Fruit fly (Drosophila melanogaster) whole organism, embryonic: ENCODE results near the gene Or7a.

ENCODE experiments used
- ATbp ChIP-seq: fragments of 200-800 bp; sonication (Bioruptor generic); optimal IDR thresholded peaks from 2 replicates; lab custom pipeline; 2017; ENCODE audit warnings: missing biosample characterization, mild to moderate bottlenecking, missing genetic modification characterization, missing genetic modification reagents
- Blimp-1 ChIP-seq: fragments of 200-800 bp; sonication (Bioruptor generic); optimal IDR thresholded peaks from 3 replicates; lab custom pipeline; 2018; ENCODE audit warnings: missing biosample characterization, missing genetic modification characterization, mild to moderate bottlenecking, moderate library complexity, missing genetic modification reagents
- CG10147 ChIP-seq: fragments of 200-800 bp; sonication (Bioruptor generic); optimal IDR thresholded peaks from 2 replicates; lab custom pipeline; 2019; ENCODE audit warnings: missing biosample characterization, mild to moderate bottlenecking, missing genetic modification characterization, moderate library complexity
- CG12071 ChIP-seq: fragments of 200-800 bp; sonication (Bioruptor generic); optimal IDR thresholded peaks from 3 replicates; lab custom pipeline; 2018; ENCODE audit warnings: missing biosample characterization, mild to moderate bottlenecking, missing genetic modification characterization
- CG14965 ChIP-seq: fragments of 200-800 bp; sonication (Bioruptor generic); optimal IDR thresholded peaks from 2 replicates; lab custom pipeline; 2016; ENCODE audit warnings: missing biosample characterization, missing genetic modification characterization, borderline replicate concordance
- CG16779 ChIP-seq: fragments of 200-800 bp; sonication (Bioruptor generic); IDR thresholded peaks from 2 replicates; pipeline ENCODE4 v1.3.6; 2022; ENCODE audit warnings: missing biosample characterization, missing genetic modification characterization
- CG17385 ChIP-seq: fragments of 200-800 bp; sonication (Bioruptor generic); optimal IDR thresholded peaks from 3 replicates; lab custom pipeline; 2018; ENCODE audit warnings: missing biosample characterization, mild to moderate bottlenecking, missing genetic modification characterization
- CG18599 ChIP-seq: fragments of 200-800 bp; sonication (Bioruptor generic); optimal IDR thresholded peaks from 3 replicates; lab custom pipeline; 2017; ENCODE audit warnings: missing biosample characterization, missing genetic modification characterization, mild to moderate bottlenecking, moderate library complexity, missing genetic modification reagents
- CG30431 ChIP-seq: fragments of 200-800 bp; sonication (Bioruptor generic); optimal IDR thresholded peaks from 2 replicates; lab custom pipeline; 2017; ENCODE audit warnings: missing biosample characterization, missing genetic modification characterization
- CG33213 ChIP-seq: fragments of 200-800 bp; sonication (Bioruptor generic); optimal IDR thresholded peaks from 3 replicates; lab custom pipeline; 2016; ENCODE audit warnings: missing biosample characterization, missing genetic modification characterization
- CG5180 ChIP-seq: fragments of 200-800 bp; sonication (Bioruptor generic); optimal IDR thresholded peaks from 3 replicates; lab custom pipeline; 2017; ENCODE audit warnings: missing biosample characterization, missing genetic modification characterization, mild to moderate bottlenecking, moderate library complexity, missing genetic modification reagents
- CG6175 ChIP-seq: fragments of 200-800 bp; sonication (Bioruptor generic); IDR thresholded peaks from 3 replicates; pipeline ENCODE4 v1.3.6; 2022; ENCODE audit warnings: missing biosample characterization, missing genetic modification characterization
- CG7556 ChIP-seq: fragments of 200-800 bp; sonication (Bioruptor generic); optimal IDR thresholded peaks from 2 replicates; lab custom pipeline; 2017; ENCODE audit warnings: missing biosample characterization, mild to moderate bottlenecking, missing genetic modification characterization
- CG7786 ChIP-seq: fragments of 200-800 bp; sonication (Bioruptor generic); optimal IDR thresholded peaks from 2 replicates; lab custom pipeline; 2016; ENCODE audit warnings: missing biosample characterization, missing genetic modification characterization
- CG8281 ChIP-seq: fragments of 200-800 bp; sonication (Bioruptor generic); optimal IDR thresholded peaks from 2 replicates; lab custom pipeline; 2018; ENCODE audit warnings: missing biosample characterization, mild to moderate bottlenecking, missing genetic modification characterization, moderate library complexity
- CG8290 ChIP-seq, 3 experiments: fragments of 200-800 bp; sonication (Bioruptor generic); optimal IDR thresholded peaks; 2 replicates each; lab custom pipeline; 2016 to 2019; ENCODE audit warnings: missing biosample characterization in 3 of 3, missing genetic modification characterization in 3 of 3, mild to moderate bottlenecking in 2 of 3, moderate library complexity in 1 of 3
- CG8944 ChIP-seq: fragments of 200-800 bp; sonication (Bioruptor generic); optimal IDR thresholded peaks from 3 replicates; lab custom pipeline; 2016; ENCODE audit warnings: missing biosample characterization, missing genetic modification characterization
- CG9215 ChIP-seq: fragments of 200-800 bp; sonication (Bioruptor generic); IDR thresholded peaks from 2 replicates; pipeline ENCODE4 v1.3.6; 2022; ENCODE audit warnings: missing biosample characterization, missing genetic modification characterization
- CG9876 ChIP-seq: fragments of 200-800 bp; sonication (Bioruptor generic); optimal IDR thresholded peaks from 2 replicates; lab custom pipeline; 2016; ENCODE audit warnings: missing biosample characterization, missing genetic modification characterization
- D19A ChIP-seq: fragments of 200-800 bp; optimal IDR thresholded peaks from 3 replicates; lab custom pipeline; 2019; ENCODE audit warnings: missing biosample characterization, mild to moderate bottlenecking, missing genetic modification characterization, moderate library complexity
- Eip74EF ChIP-seq, 2 experiments: fragments of 200-800 bp in 1 of 2; fragments of >200 bp in 1 of 2; sonication (Bioruptor generic) in 1 of 2; optimal IDR thresholded peaks; 2 replicates each; lab custom pipeline; 2017 to 2019; ENCODE audit warnings: missing biosample characterization in 2 of 2, missing genetic modification characterization in 2 of 2, mild to moderate bottlenecking in 1 of 2, moderate library complexity in 1 of 2
- Fer1 ChIP-seq: fragments of 200-800 bp; sonication (Bioruptor generic); optimal IDR thresholded peaks from 2 replicates; lab custom pipeline; 2017; ENCODE audit warnings: missing biosample characterization, mild to moderate bottlenecking, missing genetic modification characterization
- GATAe ChIP-seq: fragments of 200-800 bp; sonication (Bioruptor generic); conservative IDR thresholded peaks from 2 replicates; pipeline ENCODE4 v1.3.6; 2022; ENCODE audit warnings: missing biosample characterization, missing genetic modification characterization
- HLH3B ChIP-seq: fragments of 200-800 bp; sonication (Bioruptor generic); IDR thresholded peaks from 2 replicates; pipeline ENCODE4 v1.3.6; 2022; ENCODE audit warnings: missing biosample characterization, missing genetic modification characterization
- HmgZ ChIP-seq: fragments of 200-800 bp; sonication (Bioruptor generic); optimal IDR thresholded peaks from 2 replicates; lab custom pipeline; 2018; ENCODE audit warnings: missing biosample characterization, mild to moderate bottlenecking, missing genetic modification characterization
- Mad ChIP-seq: fragments of 200-800 bp; sonication (Bioruptor generic); optimal IDR thresholded peaks from 2 replicates; lab custom pipeline; 2016; ENCODE audit warnings: missing biosample characterization, missing genetic modification characterization
- Myb ChIP-seq: fragments of 200-800 bp; sonication (Bioruptor generic); optimal IDR thresholded peaks from 2 replicates; lab custom pipeline; 2016; ENCODE audit warnings: missing biosample characterization, missing genetic modification characterization
- NK7.1 ChIP-seq: fragments of 200-800 bp; sonication (Bioruptor generic); optimal IDR thresholded peaks from 3 replicates; lab custom pipeline; 2016; ENCODE audit warnings: missing biosample characterization, missing genetic modification characterization
- Six4 ChIP-seq: fragments of 200-800 bp; sonication (Bioruptor generic); optimal IDR thresholded peaks from 2 replicates; lab custom pipeline; 2016; ENCODE audit warnings: missing biosample characterization, missing genetic modification characterization
- TFAM ChIP-seq: fragments of 200-800 bp; sonication (Bioruptor generic); optimal IDR thresholded peaks from 2 replicates; lab custom pipeline; 2017; ENCODE audit warnings: missing biosample characterization, missing genetic modification characterization, inconsistent platforms
- amos ChIP-seq: fragments of 200-800 bp; sonication (Bioruptor generic); IDR thresholded peaks from 2 replicates; pipeline ENCODE4 v1.3.6; 2022; ENCODE audit warnings: missing biosample characterization, missing genetic modification characterization; ENCODE audit not compliant: partially characterized antibody
- croc ChIP-seq: fragments of 200-800 bp; sonication (Bioruptor generic); conservative IDR thresholded peaks from 3 replicates; pipeline ENCODE4 v1.3.6; 2022; ENCODE audit warnings: missing biosample characterization, missing genetic modification characterization
- dimm ChIP-seq: fragments of 200-800 bp; sonication (Bioruptor generic); IDR thresholded peaks from 2 replicates; pipeline ENCODE4 v1.3.6; 2022; ENCODE audit warnings: missing biosample characterization, missing genetic modification characterization
- esg ChIP-seq: fragments of 200-800 bp; sonication (Bioruptor generic); conservative IDR thresholded peaks from 2 replicates; pipeline ENCODE4 v1.3.6; 2022; ENCODE audit warnings: missing biosample characterization, missing genetic modification characterization
- gcm ChIP-seq: fragments of 200-800 bp; sonication (Bioruptor generic); optimal IDR thresholded peaks from 2 replicates; lab custom pipeline; 2019; ENCODE audit warnings: missing biosample characterization, mild to moderate bottlenecking, missing genetic modification characterization, moderate library complexity
- gem ChIP-seq: fragments of 200-800 bp; sonication (Bioruptor generic); optimal IDR thresholded peaks from 2 replicates; lab custom pipeline; 2019; ENCODE audit warnings: missing biosample characterization, mild to moderate bottlenecking, missing genetic modification characterization, moderate library complexity
- hth ChIP-seq: fragments of >200 bp; optimal IDR thresholded peaks from 2 replicates; lab custom pipeline; 2017; ENCODE audit warnings: inconsistent platforms
- jigr1 ChIP-seq: fragments of 200-800 bp; sonication (Bioruptor generic); IDR thresholded peaks from 3 replicates; pipeline ENCODE4 v1.3.6; 2022; ENCODE audit warnings: missing biosample characterization, missing genetic modification characterization
- lola ChIP-seq, 3 experiments: fragments of >200 bp in 2 of 3; fragments of 200-800 bp in 1 of 3; sonication (Bioruptor generic) in 1 of 3; optimal IDR thresholded peaks; 2 replicates each; lab custom pipeline; 2017 to 2019; ENCODE audit warnings: missing biosample characterization in 3 of 3, missing genetic modification characterization in 3 of 3, mild to moderate bottlenecking in 1 of 3, moderate library complexity in 1 of 3
- luna ChIP-seq: fragments of 200-800 bp; sonication (Bioruptor generic); optimal IDR thresholded peaks from 2 replicates; lab custom pipeline; 2016; ENCODE audit warnings: missing biosample characterization, missing genetic modification characterization
- maf-S ChIP-seq: fragments of 200-800 bp; sonication (Bioruptor generic); optimal IDR thresholded peaks from 2 replicates; lab custom pipeline; 2016; ENCODE audit warnings: missing biosample characterization, missing genetic modification characterization
- nmo ChIP-seq: fragments of 200-800 bp; sonication (Bioruptor generic); optimal IDR thresholded peaks from 2 replicates; lab custom pipeline; 2018; ENCODE audit warnings: missing biosample characterization, mild to moderate bottlenecking, missing genetic modification characterization, moderate library complexity
- pan ChIP-seq, 4 experiments: fragments of >200 bp in 3 of 4; fragments of 200-800 bp in 1 of 4; sonication (Bioruptor generic) in 1 of 4; optimal IDR thresholded peaks in 3 of 4; IDR thresholded peaks in 1 of 4; 2 replicates each; pipeline versions ENCODE4 v1.3.6 to Lab custom; 2017 to 2022; ENCODE audit warnings: missing biosample characterization in 2 of 4, missing genetic modification characterization in 2 of 4, mixed read lengths in 1 of 4
- pfk ChIP-seq: fragments of 200-800 bp; sonication (Bioruptor generic); optimal IDR thresholded peaks from 2 replicates; lab custom pipeline; 2018; ENCODE audit warnings: missing biosample characterization, mild to moderate bottlenecking, missing genetic modification characterization, moderate library complexity
- psq ChIP-seq: fragments of 200-800 bp; sonication (Bioruptor generic); optimal IDR thresholded peaks from 2 replicates; lab custom pipeline; 2017; ENCODE audit warnings: missing biosample characterization, missing genetic modification characterization
- sens ChIP-seq: fragments of 200-800 bp; sonication (Bioruptor generic); peaks from one replicate; lab custom pipeline; 2016; ENCODE audit warnings: missing biosample characterization, missing genetic modification characterization
- tin ChIP-seq: fragments of 200-800 bp; sonication (Bioruptor generic); optimal IDR thresholded peaks from 3 replicates; lab custom pipeline; 2016; ENCODE audit warnings: missing biosample characterization, missing genetic modification characterization
- tup ChIP-seq: fragments of 200-800 bp; sonication (Bioruptor generic); optimal IDR thresholded peaks from 2 replicates; lab custom pipeline; 2016; ENCODE audit warnings: missing biosample characterization, mild to moderate bottlenecking, missing genetic modification characterization, moderate library complexity
- wor ChIP-seq: fragments of 200-800 bp; sonication (Bioruptor generic); IDR thresholded peaks from 2 replicates; pipeline ENCODE4 v1.3.6; 2022; ENCODE audit warnings: missing biosample characterization, missing genetic modification characterization

Or7a gene

DNA sequence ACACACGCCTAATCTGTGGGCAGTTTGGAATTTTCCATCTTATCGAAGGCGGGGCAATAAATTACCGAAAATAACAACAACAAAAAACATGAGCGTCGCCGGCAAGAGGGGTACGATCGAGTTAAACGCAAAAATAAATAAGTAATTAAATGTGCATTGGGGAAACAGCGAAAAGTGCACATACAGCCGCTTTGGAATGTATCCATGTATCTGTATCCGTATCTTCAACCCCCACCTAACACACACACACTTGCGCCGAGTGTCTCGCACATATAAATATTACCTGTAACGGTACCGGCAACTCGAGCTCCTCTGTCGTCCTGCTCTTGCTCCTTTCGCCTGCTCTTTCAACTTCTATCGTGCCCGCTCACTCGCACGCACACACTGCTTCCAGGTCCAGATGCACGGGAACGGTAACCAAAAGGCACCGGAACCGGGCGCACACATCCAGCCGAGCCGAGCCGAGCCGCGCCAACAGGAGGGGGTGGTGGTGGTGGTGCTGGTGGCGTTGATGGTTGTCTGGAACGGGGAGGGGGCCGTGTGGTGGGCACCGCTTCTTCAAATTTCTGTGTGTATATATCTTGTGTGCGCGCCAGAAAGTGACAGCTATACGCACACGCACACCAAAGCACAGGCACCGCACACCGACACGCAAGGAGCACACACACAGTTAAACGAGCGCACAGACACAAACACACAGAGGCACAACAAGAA lies 24.0 kb downstream of the Or7a start (continued):
- TF ChIP-seq CG7556 (GFP tag; lab: Kevin White, UChicago) (peak; percentile 28), CG5180 (GFP tag; lab: Kevin White, UChicago) (no peak), luna (GFP tag; lab: Kevin White, UChicago) (no peak), CG10147 (no peak), CG12071 (GFP tag; lab: Kevin White, UChicago) (no peak), CG16779 (no peak), Myb (GFP tag; lab: Kevin White, UChicago) (peak; percentile 22), D19A (tag; lab: Kevin White, UChicago) (no peak), tup (no peak), CG8281 (tag; lab: Kevin White, UChicago) (no peak), CG7786 (GFP tag; lab: Kevin White, UChicago) (peak; percentile 36), NK7.1 (no peak), maf-S (no peak), esg (no peak), pfk (GFP tag; lab: Kevin White, UChicago) (peak; percentile 13), Mad (GFP tag; lab: Kevin White, UChicago) (peak; percentile 19), CG9215 (GFP tag; lab: Robert Waterston, UW) (no peak), lola (GFP tag; optimal IDR thresholded peaks at IDR 0.05; lab: Kevin White, UChicago) (no peak), croc (GFP tag; lab: Robert Waterston, UW) (no peak), jigr1 (GFP tag; lab: Robert Waterston, UW) (no peak), CG6175 (no peak), dimm (GFP tag; lab: Robert Waterston, UW) (no peak), amos (no peak), tin (GFP tag; lab: Kevin White, UChicago) (no peak), HmgZ (no peak), hth (lab: Kevin White, UChicago) (no peak), CG8944 (GFP tag; lab: Kevin White, UChicago) (no peak), CG9876 (GFP tag; lab: Kevin White, UChicago) (no peak), sens (peak; percentile 92), GATAe (no peak), HLH3B (no peak), CG18599 (peak; percentile 44), Blimp-1 (GFP tag; lab: Kevin White, UChicago) (no peak), CG30431 (GFP tag; lab: Kevin White, UChicago) (no peak), CG14965 (no peak), psq (no peak), CG33213 (GFP tag; lab: Kevin White, UChicago) (no peak), CG8290 (GFP tag; optimal IDR thresholded peaks at IDR 0.05; lab: Kevin White, UChicago) (no peak), CG8290 (tag; optimal IDR thresholded peaks at IDR 0.05; lab: Kevin White, UChicago) (peak in 1 of 2 experiments; percentile 33), Fer1 (GFP tag; lab: Kevin White, UChicago) (no peak), nmo (no peak), gem (tag; lab: Kevin White, UChicago) (peak; percentile 46), wor (GFP tag; lab: Robert Waterston, UW) (no peak), gcm (GFP tag; lab: Kevin White, UChicago) (no peak), CG17385 (GFP tag; lab: Kevin White, UChicago) (no peak), TFAM (no peak), Eip74EF (GFP tag; optimal IDR thresholded peaks at IDR 0.05; lab: Kevin White, UChicago) (no peak), ATbp (GFP tag; lab: Kevin White, UChicago) (no peak), pan (optimal IDR thresholded peaks at IDR 0.05; lab: Kevin White, UChicago) (no peak), pan (GFP tag; optimal IDR thresholded peaks at IDR 0.05 in 1 of 2, IDR thresholded peaks at IDR 0.05 in 1 of 2) (no peak), Six4 (GFP tag; lab: Kevin White, UChicago) (no peak)
